Fruit fly (Drosophila melanogaster) whole organism, embryonic: Measurements from ENCODE around the gene CG4462.

Source experiments
- CG10366 ChIP-seq: fragments of 200-800 bp; sonication (Bioruptor generic); IDR thresholded peaks from 2 replicates; pipeline ENCODE4 v1.3.6; 2022; ENCODE audit warnings: missing biosample characterization, missing genetic modification characterization
- D19A ChIP-seq: fragments of 200-800 bp; optimal IDR thresholded peaks from 3 replicates; lab custom pipeline; 2019; ENCODE audit warnings: missing biosample characterization, mild to moderate bottlenecking, missing genetic modification characterization, moderate library complexity
- ac ChIP-seq: fragments of 200-800 bp; sonication (Bioruptor generic); optimal IDR thresholded peaks from 3 replicates; lab custom pipeline; 2017; ENCODE audit warnings: missing biosample characterization, mild to moderate bottlenecking, missing genetic modification characterization
- bbx ChIP-seq: fragments of 200-800 bp; sonication (Bioruptor generic); IDR thresholded peaks from 2 replicates; pipeline ENCODE4 v1.3.6; 2022; ENCODE audit warnings: missing biosample characterization, missing genetic modification characterization; ENCODE audit not compliant: partially characterized antibody
- gcm ChIP-seq: fragments of 200-800 bp; sonication (Bioruptor generic); optimal IDR thresholded peaks from 2 replicates; lab custom pipeline; 2019; ENCODE audit warnings: missing biosample characterization, mild to moderate bottlenecking, missing genetic modification characterization, moderate library complexity
- pho ChIP-seq: fragments of 200-800 bp; sonication (Bioruptor generic); optimal IDR thresholded peaks from 2 replicates; lab custom pipeline; 2016; ENCODE audit warnings: missing biosample characterization, missing genetic modification characterization
- slbo ChIP-seq: fragments of 200-800 bp; sonication (Bioruptor generic); IDR thresholded peaks from 2 replicates; pipeline ENCODE4 v1.3.6; 2022; ENCODE audit warnings: missing biosample characterization, missing genetic modification characterization
- toy ChIP-seq: fragments of 200-800 bp; sonication (Bioruptor generic); IDR thresholded peaks from 2 replicates; pipeline ENCODE4 v1.3.6; 2022; ENCODE audit warnings: missing biosample characterization, missing genetic modification characterization

- TF ChIP-seq CG10366 (no peak), gcm (no peak), ac (GFP tag; lab: Kevin White, UChicago) (no peak), D19A (tag; lab: Kevin White, UChicago) (no peak), bbx (no peak), toy (GFP tag; lab: Robert Waterston, UW) (no peak), slbo (GFP tag; lab: Robert Waterston, UW) (no peak), pho (GFP tag; lab: Kevin White, UChicago) (no peak)
Observed at dm6 chr3R:19932169-19932568, 7.0 kb upstream of the CG4462 start.
